Worm (Caenorhabditis elegans): ENCODE measurements around the gene cdh-9.

ce11 chrX:16560895-16561294 is 34.1 kb upstream of the cdh-9 start:
- TF ChIP-seq xbp-1 (tag; optimal IDR thresholded peaks at IDR 0.05) (no peak), nhr-28 (tag; optimal IDR thresholded peaks at IDR 0.05) (no peak), nhr-11 (tag; optimal IDR thresholded peaks at IDR 0.05) (no peak), pax-3 (tag; optimal IDR thresholded peaks at IDR 0.05) (no peak)

All from whole organism, L1 larva.